Fruit fly (Drosophila melanogaster): ENCODE measurements around the gene Wnt4.

- no peak for TF ChIP-seq usp (GFP tag; optimal IDR thresholded peaks at IDR 0.05)
- no peak for TF ChIP-seq psq (optimal IDR thresholded peaks at IDR 0.05)
- TF ChIP-seq EcR (GFP tag; optimal IDR thresholded peaks at IDR 0.05) = no peak
- TF ChIP-seq CG8478 (optimal IDR thresholded peaks at IDR 0.05) = no peak
- TF ChIP-seq pan (optimal IDR thresholded peaks at IDR 0.05) = no peak
- no peak for TF ChIP-seq Dll (optimal IDR thresholded peaks at IDR 0.05)
Observed at dm6 chr2L:7240311-7240710, 36.7 kb downstream of the Wnt4 start.
